Fruit fly (Drosophila melanogaster): Measurements from ENCODE around the gene sowah.

- TF ChIP-seq OdsH (GFP tag; optimal IDR thresholded peaks at IDR 0.05) (peak; percentile 98), lz (GFP tag; optimal IDR thresholded peaks at IDR 0.05) (peak; percentile 98), CG15336 (GFP tag; IDR thresholded peaks at IDR 0.05) (peak; percentile 97), CG6792 (GFP tag; optimal IDR thresholded peaks at IDR 0.05) (peak; percentile 94), CG31627 (GFP tag; optimal IDR thresholded peaks at IDR 0.05) (peak; percentile 97), Sox14 (GFP tag; optimal IDR thresholded peaks at IDR 0.05) (peak; percentile 98)
Measured at dm6 chr3L:12523941-12524340, 48.4 kb downstream of the sowah start, which contains the start of the genes ver and Gcn5.

Data from whole organism, prepupa.